Worm (Caenorhabditis elegans) whole organism, midembryonic: ENCODE data around the gene C17E7.9.

Source experiments
- T22C8.4 ChIP-seq: fragments of 200-800 bp; sonication (Bioruptor generic); IDR thresholded peaks from 2 replicates; pipeline ENCODE4 v1.3.6; 2022; ENCODE audit warnings: missing genetic modification characterization, missing compliant biosample characterization
- flt-1 ChIP-seq: fragments of 200-800 bp; sonication (Bioruptor generic); IDR thresholded peaks from 2 replicates; pipeline ENCODE4 v1.3.6; 2022; ENCODE audit warnings: missing genetic modification characterization, missing compliant biosample characterization
- med-1 ChIP-seq: sonication (generic microtip); optimal IDR thresholded peaks from 2 replicates; lab custom pipeline; 2017; ENCODE audit warnings: missing genetic modification characterization, mild to moderate bottlenecking, missing compliant biosample characterization, antibody characterized with exemption, missing genetic modification reagents; ENCODE audit not compliant: insufficient read depth
- ref-1 ChIP-seq: fragments of 200-800 bp; sonication (Bioruptor generic); conservative IDR thresholded peaks from 2 replicates; pipeline ENCODE4 v1.3.6; 2022; ENCODE audit warnings: missing genetic modification reagents, missing genetic modification characterization, missing compliant biosample characterization
- ztf-29 ChIP-seq: fragments of 200-800 bp; sonication (Bioruptor generic); IDR thresholded peaks from 2 replicates; pipeline ENCODE4 v1.3.6; 2022; ENCODE audit warnings: missing genetic modification reagents, missing genetic modification characterization, missing compliant biosample characterization

DNA sequence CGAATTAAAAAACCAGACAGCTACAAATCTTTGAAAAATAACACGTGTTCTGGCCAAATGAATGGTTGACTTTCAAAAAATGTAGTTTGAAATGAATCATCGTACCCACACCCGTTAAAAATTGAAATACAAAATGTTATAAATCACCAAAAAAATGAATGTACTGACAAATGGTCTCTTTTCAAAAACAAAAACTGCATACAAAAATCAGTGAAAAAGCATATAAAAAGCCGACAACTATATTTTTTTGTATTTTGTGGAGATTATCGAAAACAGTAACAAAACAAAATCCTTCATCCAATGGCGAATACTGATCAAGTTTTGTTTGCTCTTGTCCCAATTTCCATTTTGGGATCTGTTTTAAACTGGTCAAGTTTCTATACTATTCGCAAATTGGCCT, 28.6 kb upstream of the C17E7.9 start, which contains the start of gene srx-66:
- no peak for TF ChIP-seq ztf-29
- no peak for TF ChIP-seq flt-1 (GFP tag; lab: Robert Waterston, UW)
- no peak for TF ChIP-seq T22C8.4 (GFP tag; lab: Robert Waterston, UW)
- no peak for TF ChIP-seq med-1 (GFP tag; lab: Kevin White, UChicago)
- TF ChIP-seq ref-1 (GFP tag; lab: Robert Waterston, UW), result no peak
